Fruit fly (Drosophila melanogaster) Kc167 (cell line): ENCODE measurements around the gene CG46059.

ENCODE experiments used
- Myc ChIP-seq: fragments of >200 bp; optimal IDR thresholded peaks from 2 replicates; lab custom pipeline; 2017; ENCODE audit warnings: missing external identifiers
- psq ChIP-seq: fragments of >200 bp; optimal IDR thresholded peaks from 2 replicates; lab custom pipeline; 2017; ENCODE audit warnings: missing external identifiers

DNA sequence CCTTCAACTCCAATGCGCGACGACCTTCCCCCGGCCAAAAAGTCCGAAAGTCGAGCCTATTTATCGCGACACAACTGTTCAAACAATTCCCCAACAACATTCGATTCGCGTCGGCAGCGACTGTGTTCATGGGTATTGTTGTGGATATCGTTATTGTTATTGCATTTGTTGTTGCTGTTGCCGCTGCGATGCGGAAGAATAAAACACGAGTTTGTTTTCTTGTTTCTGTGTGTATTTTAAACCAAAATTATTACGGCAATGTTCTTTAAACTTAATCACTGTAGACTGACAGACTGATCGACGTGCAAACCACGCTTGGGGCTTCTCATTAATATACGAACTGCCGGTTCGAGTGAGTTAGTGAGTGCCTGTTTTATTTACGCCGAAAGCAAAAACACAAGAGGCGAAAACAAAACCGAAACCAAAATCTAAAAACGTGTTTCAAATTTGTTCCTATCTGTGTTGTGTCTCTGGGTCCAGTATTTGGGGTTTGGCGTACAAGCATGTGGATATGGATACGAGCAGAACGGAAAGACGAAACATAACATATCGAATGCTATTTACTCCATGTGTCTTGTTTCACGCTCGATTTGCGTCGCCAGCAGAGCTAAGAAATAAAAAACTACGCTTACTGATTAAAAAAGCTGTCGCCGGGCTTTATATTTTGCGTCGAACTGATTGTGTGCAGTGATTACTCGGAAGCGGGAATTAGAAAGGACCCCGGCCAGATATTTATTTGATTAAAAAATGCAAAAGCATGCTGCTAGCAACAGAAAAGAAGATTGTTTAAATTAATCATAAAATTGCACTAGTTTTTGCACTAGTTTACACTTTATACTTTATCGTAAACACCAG, 23.8 kb downstream of the CG46059 start:
- TF ChIP-seq Myc (lab: Kevin White, UChicago) (no peak), psq (no peak)
